Worm (Caenorhabditis elegans): Measurements from ENCODE around the gene icap-1.

ce11 chrIV:13777480-13777879 is 9.3 kb downstream of the icap-1 start, which contains the start of gene rpl-18:
- TF ChIP-seq Y53F4B.3 (GFP tag; IDR thresholded peaks at IDR 0.05) (no peak), ztf-25 (GFP tag; IDR thresholded peaks at IDR 0.05) (no peak), atf-7 (tag; optimal IDR thresholded peaks at IDR 0.05) (no peak), ama-1 (optimal IDR thresholded peaks at IDR 0.05) (no peak), ama-1 (GFP tag; optimal IDR thresholded peaks at IDR 0.05) (no peak), cebp-2 (GFP tag; IDR thresholded peaks at IDR 0.05) (no peak)

All from whole organism, young adult.